Worm (Caenorhabditis elegans): ENCODE results near the gene chil-22.
A peak's percentile ranks its signal among the peaks of the same experiment; 100 is the strongest.

Gene chil-22

DNA sequence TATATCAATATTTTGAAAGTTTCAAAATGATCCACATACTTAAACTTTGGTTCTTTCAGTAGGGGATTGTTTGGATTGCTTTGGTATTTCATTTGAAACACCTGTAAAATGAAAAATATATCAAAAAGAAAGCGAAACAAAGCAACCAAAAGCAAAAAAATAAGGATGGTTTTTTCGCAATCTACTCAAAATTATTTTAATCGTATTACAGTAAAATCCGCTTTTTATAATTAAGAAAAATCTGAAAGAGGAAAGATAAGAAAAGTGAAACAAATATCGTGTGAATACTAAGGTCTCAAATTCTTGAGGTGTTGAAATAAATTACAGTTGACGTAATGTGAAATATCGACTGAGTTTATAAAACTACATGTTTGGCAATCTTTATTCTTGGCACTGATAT is at the start of gene chil-22:
Gene chil-22 (minus strand): TSS at position 101 of the 400 bp plus-strand sequence.
- TF ChIP-seq pqm-1 (tag; optimal IDR thresholded peaks at IDR 0.05) = no peak
- no peak for TF ChIP-seq sup-37 (GFP tag; optimal IDR thresholded peaks at IDR 0.05)
- no peak for TF ChIP-seq ztf-11 (tag; optimal IDR thresholded peaks at IDR 0.05)
- TF ChIP-seq nhr-71 (tag; optimal IDR thresholded peaks at IDR 0.05) = no peak

DNA sequence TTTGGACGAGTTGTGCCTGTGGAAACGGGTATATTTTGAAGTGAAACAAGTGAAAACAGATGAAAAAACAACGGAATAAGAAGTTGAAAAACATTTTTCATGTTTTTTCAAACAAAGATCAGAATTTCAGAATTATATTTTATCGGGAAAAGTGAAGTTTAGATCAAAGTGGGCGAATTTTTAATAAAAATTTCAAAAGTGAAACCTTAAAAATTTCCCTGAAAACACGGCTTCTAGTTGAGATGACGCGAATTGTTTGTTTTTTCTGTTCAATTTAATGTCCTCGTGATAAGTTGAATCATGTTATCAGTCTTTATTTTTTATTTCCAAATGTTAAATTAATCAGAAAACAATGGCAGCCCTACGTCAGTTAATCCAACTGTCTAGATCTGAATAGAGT is 41.2 kb upstream of the chil-22 start, which contains the start of gene gcy-3:
Gene gcy-3 (minus strand): TSS at position 101 of the 400 bp plus-strand sequence.
- TF ChIP-seq unc-30 (tag; optimal IDR thresholded peaks at IDR 0.05) (no peak), grh-1 (GFP tag; IDR thresholded peaks at IDR 0.05) (no peak), fkh-8 (tag; optimal IDR thresholded peaks at IDR 0.05) (no peak), ceh-90 (tag; optimal IDR thresholded peaks at IDR 0.05) (no peak), ceh-8 (GFP tag; optimal IDR thresholded peaks at IDR 0.05) (no peak), egl-27 (tag; optimal IDR thresholded peaks at IDR 0.05) (no peak), mep-1 (tag; optimal IDR thresholded peaks at IDR 0.05) (no peak), ztf-11 (tag; optimal IDR thresholded peaks at IDR 0.05) (no peak), nhr-76 (tag; optimal IDR thresholded peaks at IDR 0.05) (no peak), xbp-1 (tag; optimal IDR thresholded peaks at IDR 0.05) (no peak), ets-5 (GFP tag; IDR thresholded peaks at IDR 0.05) (no peak), pax-3 (tag; optimal IDR thresholded peaks at IDR 0.05) (no peak), rnt-1 (tag; optimal IDR thresholded peaks at IDR 0.05) (no peak), aly-2 (tag; optimal IDR thresholded peaks at IDR 0.05) (no peak), nhr-20 (tag; optimal IDR thresholded peaks at IDR 0.05) (no peak), elt-2 (tag; optimal IDR thresholded peaks at IDR 0.05) (no peak)

DNA sequence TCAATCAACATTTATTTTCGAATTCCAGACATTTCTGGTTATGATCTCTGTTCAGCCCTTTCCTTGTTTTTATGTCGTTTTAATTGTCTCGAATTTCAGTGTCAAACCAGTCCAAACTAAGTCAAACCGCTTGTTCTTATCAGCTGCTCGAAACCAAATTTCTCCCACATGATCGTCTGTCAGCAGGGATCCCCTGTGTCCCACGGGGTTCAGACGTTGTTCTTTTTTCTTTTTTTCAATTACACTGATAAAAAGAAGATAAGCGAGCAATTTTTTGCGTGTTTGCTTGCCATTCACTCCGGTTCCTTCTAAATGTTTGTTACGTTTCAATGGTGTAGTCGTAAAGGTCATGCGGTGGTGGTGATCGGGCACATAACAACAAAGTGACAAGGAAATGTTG is 36.0 kb upstream of the chil-22 start:
- TF ChIP-seq dsc-1 (tag; optimal IDR thresholded peaks at IDR 0.05) (no peak), efl-1 (optimal IDR thresholded peaks at IDR 0.05) (no peak), efl-1 (GFP tag; optimal IDR thresholded peaks at IDR 0.05 in 1 of 2) (peak in 1 of 2 experiments; percentile 57), nhr-77 (tag; optimal IDR thresholded peaks at IDR 0.05) (no peak), lsy-2 (tag; optimal IDR thresholded peaks at IDR 0.05) (peak in 1 of 2 experiments; percentile 7), unc-130 (tag; optimal IDR thresholded peaks at IDR 0.05) (no peak), fkh-10 (GFP tag; optimal IDR thresholded peaks at IDR 0.05) (no peak), lir-3 (tag; optimal IDR thresholded peaks at IDR 0.05; ENCODE audit: poor library complexity) (no peak), pag-3 (tag; optimal IDR thresholded peaks at IDR 0.05; ENCODE audit: borderline replicate concordance, insufficient read depth) (no peak), mdl-1 (tag; optimal IDR thresholded peaks at IDR 0.05) (peak in 1 of 2 experiments; percentile 48), egl-13 (tag; optimal IDR thresholded peaks at IDR 0.05) (no peak), nhr-19 (GFP tag; conservative IDR thresholded peaks at IDR 0.05) (0 out of 2 replicates have a peak, but pooled peaks have one; percentile 12), nhr-71 (tag; optimal IDR thresholded peaks at IDR 0.05) (peak; percentile 51), elt-2 (tag; optimal IDR thresholded peaks at IDR 0.05) (peak; percentile 97), C34B4.2 (tag; optimal IDR thresholded peaks at IDR 0.05) (no peak), sox-4 (tag; optimal IDR thresholded peaks at IDR 0.05) (no peak), nhr-28 (tag; optimal IDR thresholded peaks at IDR 0.05) (no peak), unc-62 (GFP tag; optimal IDR thresholded peaks at IDR 0.05) (no peak), nhr-90 (tag; optimal IDR thresholded peaks at IDR 0.05; ENCODE audit: poor library complexity) (peak; percentile 23), fos-1 (tag; optimal IDR thresholded peaks at IDR 0.05) (no peak), ama-1 (optimal IDR thresholded peaks at IDR 0.05) (no peak), xbp-1 (tag; optimal IDR thresholded peaks at IDR 0.05) (no peak), C04F5.9 (tag; optimal IDR thresholded peaks at IDR 0.05) (no peak), lin-35 (GFP tag; optimal IDR thresholded peaks at IDR 0.05) (peak in 1 of 2 experiments; percentile 50), jun-1 (tag; optimal IDR thresholded peaks at IDR 0.05) (peak; percentile 21), hlh-4 (tag; optimal IDR thresholded peaks at IDR 0.05) (no peak), ets-5 (GFP tag; IDR thresholded peaks at IDR 0.05) (no peak), zag-1 (tag; optimal IDR thresholded peaks at IDR 0.05) (no peak), grh-1 (GFP tag; IDR thresholded peaks at IDR 0.05) (no peak), ceh-88 (GFP tag; IDR thresholded peaks at IDR 0.05) (no peak)

Measured in whole organism, L1 larva.